Fruit fly (Drosophila melanogaster) whole organism, wandering third instar larva: Measurements from ENCODE around the gene CG17027.

Source experiments
- CG32264 ChIP-seq: fragments of 200-800 bp; sonication (Bioruptor generic); optimal IDR thresholded peaks from 2 replicates; lab custom pipeline; 2016; ENCODE audit warnings: missing biosample characterization, missing genetic modification characterization
- Dfd ChIP-seq: fragments of >200 bp; optimal IDR thresholded peaks from 2 replicates; lab custom pipeline; 2017; ENCODE audit warnings: missing biosample characterization, missing genetic modification characterization
- Hnf4 ChIP-seq: fragments of 200-800 bp; sonication (Bioruptor generic); optimal IDR thresholded peaks from 2 replicates; lab custom pipeline; 2016; ENCODE audit warnings: missing biosample characterization, mild to moderate bottlenecking, missing genetic modification characterization
- Jra ChIP-seq: sonication (Bioruptor generic); optimal IDR thresholded peaks from 2 replicates; lab custom pipeline; 2016; ENCODE audit warnings: missing biosample characterization, missing genetic modification characterization
- OdsH ChIP-seq: fragments of 200-800 bp; sonication (Bioruptor generic); optimal IDR thresholded peaks from 2 replicates; lab custom pipeline; 2016; ENCODE audit warnings: missing biosample characterization, mild to moderate bottlenecking, missing genetic modification characterization
- br ChIP-seq: fragments of 200-800 bp; sonication (Bioruptor generic); optimal IDR thresholded peaks from 2 replicates; lab custom pipeline; 2016; ENCODE audit warnings: missing biosample characterization, missing genetic modification characterization
- dsf ChIP-seq: sonication (Bioruptor generic); optimal IDR thresholded peaks from 2 replicates; lab custom pipeline; 2016; ENCODE audit warnings: missing biosample characterization, missing genetic modification characterization, borderline replicate concordance
- fru ChIP-seq: fragments of 200-800 bp; sonication (Bioruptor generic); optimal IDR thresholded peaks from 3 replicates; lab custom pipeline; 2016; ENCODE audit warnings: missing biosample characterization, mild to moderate bottlenecking, missing genetic modification characterization
- h ChIP-seq: fragments of 200-800 bp; sonication (Bioruptor generic); optimal IDR thresholded peaks from 3 replicates; lab custom pipeline; 2016; ENCODE audit warnings: missing biosample characterization, mild to moderate bottlenecking, missing genetic modification characterization
- lola ChIP-seq: fragments of >200 bp; optimal IDR thresholded peaks from 2 replicates; lab custom pipeline; 2017; ENCODE audit warnings: missing biosample characterization, missing genetic modification characterization
- pan ChIP-seq: fragments of >200 bp; optimal IDR thresholded peaks from 2 replicates; lab custom pipeline; 2017
- psq ChIP-seq: fragments of 200-800 bp; sonication (Bioruptor generic); optimal IDR thresholded peaks from 3 replicates; lab custom pipeline; 2017; ENCODE audit warnings: missing biosample characterization, mild to moderate bottlenecking, missing genetic modification characterization, moderate library complexity
- sage ChIP-seq: fragments of 200-800 bp; sonication (Bioruptor generic); optimal IDR thresholded peaks from 2 replicates; lab custom pipeline; 2016; ENCODE audit warnings: missing biosample characterization, mild to moderate bottlenecking, missing genetic modification characterization
- usp ChIP-seq: fragments of >200 bp; optimal IDR thresholded peaks from 2 replicates; lab custom pipeline; 2017; ENCODE audit warnings: missing biosample characterization, missing genetic modification characterization

DNA sequence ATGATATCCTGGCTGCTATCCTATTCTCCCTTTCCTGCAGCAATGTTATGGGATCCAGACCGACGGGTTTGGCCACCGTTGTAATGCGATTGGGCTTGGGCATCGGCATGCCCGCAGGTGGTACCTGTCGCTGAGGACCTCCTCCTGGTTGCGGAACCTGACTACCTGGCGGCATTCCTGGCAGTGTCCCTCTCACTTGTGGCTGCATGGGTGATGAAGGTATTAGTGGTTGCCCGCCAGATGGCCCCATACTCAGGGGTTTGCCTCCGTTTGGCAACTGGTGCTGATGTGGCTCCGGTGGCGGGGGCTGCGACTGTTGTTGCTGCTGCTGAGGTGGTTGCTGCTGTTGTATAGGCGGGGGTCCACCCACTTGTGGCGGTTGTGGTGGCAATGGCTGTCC is 5.7 kb upstream of the CG17027 start:
- TF ChIP-seq Dfd (GFP tag; lab: Kevin White, UChicago) (no peak), OdsH (GFP tag; lab: Kevin White, UChicago) (no peak), dsf (no peak), Jra (GFP tag; lab: Kevin White, UChicago) (no peak), usp (no peak), lola (GFP tag; lab: Kevin White, UChicago) (no peak), pan (lab: Kevin White, UChicago) (no peak), CG32264 (GFP tag; lab: Kevin White, UChicago) (no peak), psq (no peak), br (GFP tag; lab: Kevin White, UChicago) (no peak), h (no peak), fru (GFP tag; lab: Kevin White, UChicago) (no peak), sage (no peak), Hnf4 (GFP tag; lab: Kevin White, UChicago) (no peak)
